Fruit fly (Drosophila melanogaster) whole organism, embryonic: ENCODE data around the gene CG7329.
A peak's percentile ranks its signal among the peaks of the same experiment; 100 is the strongest.

Source experiments
- Awh ChIP-seq: fragments of 200-800 bp; sonication (Bioruptor generic); IDR thresholded peaks from 2 replicates; pipeline ENCODE4, ENCODE4 v1.3.6; 2022; ENCODE audit warnings: missing biosample characterization, missing genetic modification characterization
- Bgb ChIP-seq: fragments of 200-800 bp; sonication (Bioruptor generic); IDR thresholded peaks from 2 replicates; pipeline ENCODE4 v1.3.6; 2022; ENCODE audit warnings: missing biosample characterization, missing genetic modification characterization; ENCODE audit not compliant: partially characterized antibody
- CG10209 ChIP-seq: fragments of 200-800 bp; sonication (Bioruptor generic); optimal IDR thresholded peaks from 3 replicates; lab custom pipeline; 2017; ENCODE audit warnings: missing biosample characterization, mild to moderate bottlenecking, missing genetic modification characterization, missing genetic modification reagents
- CG10959 ChIP-seq: fragments of 200-800 bp; sonication (Bioruptor generic); IDR thresholded peaks from 2 replicates; pipeline ENCODE4 v1.3.6; 2022; ENCODE audit warnings: missing biosample characterization, missing genetic modification characterization
- CG11504 ChIP-seq: fragments of 200-800 bp; sonication (Bioruptor generic); optimal IDR thresholded peaks from 3 replicates; lab custom pipeline; 2019; ENCODE audit warnings: missing biosample characterization, mild to moderate bottlenecking, missing genetic modification characterization, moderate library complexity
- CG12769 ChIP-seq: fragments of 200-800 bp; sonication (Bioruptor generic); optimal IDR thresholded peaks from 2 replicates; lab custom pipeline; 2019; ENCODE audit warnings: missing biosample characterization, mild to moderate bottlenecking, missing genetic modification characterization, moderate library complexity
- CG13775 ChIP-seq: fragments of 200-800 bp; sonication (Bioruptor generic); optimal IDR thresholded peaks from 3 replicates; lab custom pipeline; 2017; ENCODE audit warnings: missing biosample characterization, mild to moderate bottlenecking, missing genetic modification characterization
- CG13894 ChIP-seq: fragments of 200-800 bp; sonication (Bioruptor generic); optimal IDR thresholded peaks from 3 replicates; lab custom pipeline; 2018; ENCODE audit warnings: missing biosample characterization, mild to moderate bottlenecking, missing genetic modification characterization, moderate library complexity
- CG1529 ChIP-seq: fragments of 200-800 bp; sonication (Bioruptor generic); optimal IDR thresholded peaks from 3 replicates; lab custom pipeline; 2018; ENCODE audit warnings: missing biosample characterization, missing genetic modification characterization
- CG15514 ChIP-seq: fragments of 200-800 bp; sonication (Bioruptor generic); optimal IDR thresholded peaks from 3 replicates; lab custom pipeline; 2017; ENCODE audit warnings: missing biosample characterization, missing genetic modification characterization, mild to moderate bottlenecking, moderate library complexity, missing genetic modification reagents
- CG17328 ChIP-seq: fragments of 200-800 bp; sonication (Bioruptor generic); IDR thresholded peaks from 2 replicates; pipeline ENCODE4 v1.3.6; 2022; ENCODE audit warnings: missing biosample characterization, missing genetic modification characterization
- CG17568 ChIP-seq: fragments of 200-800 bp; sonication (Bioruptor generic); optimal IDR thresholded peaks from 2 replicates; lab custom pipeline; 2018; ENCODE audit warnings: missing biosample characterization, mild to moderate bottlenecking, missing genetic modification characterization, moderate library complexity
- CG3065 ChIP-seq: fragments of 200-800 bp; sonication (Bioruptor generic); optimal IDR thresholded peaks from 2 replicates; lab custom pipeline; 2016; ENCODE audit warnings: missing biosample characterization, missing genetic modification characterization
- CG32532 ChIP-seq: fragments of 200-800 bp; sonication (Bioruptor generic); IDR thresholded peaks from 2 replicates; pipeline ENCODE4 v1.3.6; 2022; ENCODE audit warnings: missing biosample characterization, missing genetic modification characterization
- CG8944 ChIP-seq: fragments of 200-800 bp; sonication (Bioruptor generic); optimal IDR thresholded peaks from 3 replicates; lab custom pipeline; 2016; ENCODE audit warnings: missing biosample characterization, missing genetic modification characterization
- CG9876 ChIP-seq: fragments of 200-800 bp; sonication (Bioruptor generic); optimal IDR thresholded peaks from 2 replicates; lab custom pipeline; 2016; ENCODE audit warnings: missing biosample characterization, missing genetic modification characterization
- Dad ChIP-seq: fragments of 200-800 bp; sonication (Bioruptor generic); optimal IDR thresholded peaks from 3 replicates; lab custom pipeline; 2016; ENCODE audit warnings: missing biosample characterization, missing genetic modification characterization
- Deaf1 ChIP-seq: fragments of 200-800 bp; optimal IDR thresholded peaks from 3 replicates; lab custom pipeline; 2019; ENCODE audit warnings: missing biosample characterization, mild to moderate bottlenecking, missing genetic modification characterization, moderate library complexity
- E2f1 ChIP-seq: fragments of 200-800 bp; sonication (Bioruptor generic); IDR thresholded peaks from 2 replicates; pipeline ENCODE4 v1.3.6; 2022; ENCODE audit warnings: missing biosample characterization, missing genetic modification characterization
- Elba2 ChIP-seq: fragments of 200-800 bp; sonication (Bioruptor generic); optimal IDR thresholded peaks from 3 replicates; lab custom pipeline; 2016; ENCODE audit warnings: missing biosample characterization, missing genetic modification characterization
- Ets65A ChIP-seq: fragments of 200-800 bp; sonication (Bioruptor generic); peaks from one replicate; lab custom pipeline; 2016; ENCODE audit warnings: missing biosample characterization, missing genetic modification characterization
- Hr51 ChIP-seq, 2 experiments: fragments of 200-800 bp; sonication (Bioruptor generic); optimal IDR thresholded peaks; 2 replicates in 1 of 2; 3 replicates in 1 of 2; lab custom pipeline; 2016 to 2018; ENCODE audit warnings: missing biosample characterization in 2 of 2, missing genetic modification characterization in 2 of 2, mild to moderate bottlenecking in 1 of 2, moderate library complexity in 1 of 2
- Mad ChIP-seq: fragments of 200-800 bp; sonication (Bioruptor generic); optimal IDR thresholded peaks from 2 replicates; lab custom pipeline; 2016; ENCODE audit warnings: missing biosample characterization, missing genetic modification characterization
- NC2α ChIP-seq: fragments of 200-800 bp; sonication (Bioruptor generic); optimal IDR thresholded peaks from 2 replicates; lab custom pipeline; 2016; ENCODE audit warnings: missing biosample characterization, missing genetic modification characterization
- Poxn ChIP-seq: fragments of 200-800 bp; sonication (Bioruptor generic); IDR thresholded peaks from 2 replicates; pipeline ENCODE4 v1.3.6; 2022; ENCODE audit warnings: missing biosample characterization, missing genetic modification characterization
- Sry-β ChIP-seq: fragments of 200-800 bp; sonication (Bioruptor generic); optimal IDR thresholded peaks from 2 replicates; lab custom pipeline; 2018; ENCODE audit warnings: missing biosample characterization, mild to moderate bottlenecking, missing genetic modification characterization, moderate library complexity
- abd-A ChIP-seq: fragments of 200-800 bp; sonication (Bioruptor generic); optimal IDR thresholded peaks from 3 replicates; lab custom pipeline; 2019; ENCODE audit warnings: missing biosample characterization, mild to moderate bottlenecking, missing genetic modification characterization, moderate library complexity
- az2 ChIP-seq: fragments of 200-800 bp; sonication (Bioruptor generic); optimal IDR thresholded peaks from 3 replicates; lab custom pipeline; 2016; ENCODE audit warnings: missing biosample characterization, missing genetic modification characterization
- crp ChIP-seq, 2 experiments: fragments of 200-800 bp; sonication (Bioruptor generic); optimal IDR thresholded peaks; 2 replicates in 1 of 2; 3 replicates in 1 of 2; lab custom pipeline; 2017; ENCODE audit warnings: missing biosample characterization in 2 of 2, missing genetic modification characterization in 2 of 2, mild to moderate bottlenecking in 1 of 2, moderate library complexity in 1 of 2
- ftz-f1 ChIP-seq: fragments of 200-800 bp; sonication (Bioruptor generic); optimal IDR thresholded peaks from 2 replicates; lab custom pipeline; 2016; ENCODE audit warnings: missing biosample characterization, missing genetic modification characterization
- gro ChIP-seq: fragments of 200-800 bp; sonication (Bioruptor generic); optimal IDR thresholded peaks from 2 replicates; lab custom pipeline; 2016; ENCODE audit warnings: missing biosample characterization, missing genetic modification characterization
- hth ChIP-seq: fragments of >200 bp; optimal IDR thresholded peaks from 2 replicates; lab custom pipeline; 2017; ENCODE audit warnings: inconsistent platforms
- kay ChIP-seq: fragments of 200-800 bp; sonication (Bioruptor generic); optimal IDR thresholded peaks from 2 replicates; lab custom pipeline; 2016; ENCODE audit warnings: missing biosample characterization, missing genetic modification characterization
- lov ChIP-seq, 2 experiments: fragments of 200-800 bp in 1 of 2; fragments of >200 bp in 1 of 2; sonication (Bioruptor generic) in 1 of 2; IDR thresholded peaks in 1 of 2; optimal IDR thresholded peaks in 1 of 2; 2 replicates in 1 of 2; 3 replicates in 1 of 2; pipeline versions ENCODE4 v1.3.6 to Lab custom; 2017 to 2022; ENCODE audit warnings: missing biosample characterization in 1 of 2, missing genetic modification characterization in 1 of 2
- mam ChIP-seq: fragments of 200-800 bp; sonication (Bioruptor generic); optimal IDR thresholded peaks from 3 replicates; lab custom pipeline; 2016; ENCODE audit warnings: missing biosample characterization, missing genetic modification characterization
- nom ChIP-seq: fragments of 200-800 bp; sonication (Bioruptor generic); optimal IDR thresholded peaks from 2 replicates; lab custom pipeline; 2017; ENCODE audit warnings: missing biosample characterization, missing genetic modification characterization, mild to moderate bottlenecking, moderate library complexity, missing genetic modification reagents
- pb ChIP-seq: fragments of 200-800 bp; sonication (Bioruptor generic); optimal IDR thresholded peaks from 3 replicates; lab custom pipeline; 2016; ENCODE audit warnings: missing biosample characterization, missing genetic modification characterization
- row ChIP-seq: fragments of 200-800 bp; sonication (Bioruptor generic); IDR thresholded peaks from 3 replicates; pipeline ENCODE4 v1.3.6; 2022; ENCODE audit warnings: missing biosample characterization, missing genetic modification characterization
- schlank ChIP-seq: fragments of 200-800 bp; sonication (Bioruptor generic); optimal IDR thresholded peaks from 2 replicates; lab custom pipeline; 2018; ENCODE audit warnings: missing biosample characterization, mild to moderate bottlenecking, missing genetic modification characterization
- sens-2 ChIP-seq: fragments of 200-800 bp; sonication (Bioruptor generic); IDR thresholded peaks from 2 replicates; pipeline ENCODE4 v1.3.6; 2022; ENCODE audit warnings: missing biosample characterization, missing genetic modification characterization
- sqz ChIP-seq: fragments of 200-800 bp; sonication (Bioruptor generic); optimal IDR thresholded peaks from 3 replicates; lab custom pipeline; 2018; ENCODE audit warnings: missing biosample characterization, mild to moderate bottlenecking, missing genetic modification characterization
- tap ChIP-seq: fragments of 200-800 bp; optimal IDR thresholded peaks from 3 replicates; lab custom pipeline; 2019; ENCODE audit warnings: missing biosample characterization, mild to moderate bottlenecking, missing genetic modification characterization, moderate library complexity
- trem ChIP-seq: fragments of 200-800 bp; optimal IDR thresholded peaks from 3 replicates; lab custom pipeline; 2019; ENCODE audit warnings: missing biosample characterization, mild to moderate bottlenecking, missing genetic modification characterization, moderate library complexity
- vvl ChIP-seq: fragments of 200-800 bp; sonication (Bioruptor generic); IDR thresholded peaks from 2 replicates; pipeline ENCODE4 v1.3.6; 2022; ENCODE audit warnings: missing biosample characterization, missing genetic modification characterization
- wor ChIP-seq: fragments of 200-800 bp; sonication (Bioruptor generic); IDR thresholded peaks from 2 replicates; pipeline ENCODE4 v1.3.6; 2022; ENCODE audit warnings: missing biosample characterization, missing genetic modification characterization
- zfh1 ChIP-seq: fragments of 200-800 bp; sonication (Bioruptor generic); IDR thresholded peaks from 3 replicates; pipeline ENCODE4 v1.3.6; 2022; ENCODE audit warnings: missing biosample characterization, missing genetic modification characterization

The CG7329 gene

dm6 chr2L:10638371-10638770 is at the start of gene CG7329:
Gene CG7329, minus strand, starts transcription at chr2L:10638471.
- TF ChIP-seq CG9876 (GFP tag; lab: Kevin White, UChicago), result no peak
- TF ChIP-seq sens-2, result no peak
- TF ChIP-seq Mad (GFP tag; lab: Kevin White, UChicago), result no peak
- no peak for TF ChIP-seq CG1529 (GFP tag; lab: Kevin White, UChicago)
- no peak for TF ChIP-seq gro (GFP tag; lab: Kevin White, UChicago)
- peak; percentile 81 for TF ChIP-seq Ets65A
- no peak for TF ChIP-seq CG10959 (GFP tag; lab: Robert Waterston, UW)

- no peak for TF ChIP-seq sqz (GFP tag; lab: Kevin White, UChicago)
- peak; percentile 56 for TF ChIP-seq abd-A (tag; lab: Kevin White, UChicago)
- peak; percentile 61; the same call in 1 of the 2 replicates for TF ChIP-seq vvl
- TF ChIP-seq wor (GFP tag; lab: Robert Waterston, UW), result no peak
- no peak for TF ChIP-seq CG13775 (GFP tag; lab: Kevin White, UChicago)
Measured at dm6 chr2L:10687794-10688185, 49.5 kb upstream of the CG7329 start.

- TF ChIP-seq CG3065 (no peak), CG17568 (GFP tag; lab: Kevin White, UChicago) (no peak), lov (optimal IDR thresholded peaks at IDR 0.05; lab: Kevin White, UChicago) (no peak), lov (GFP tag; IDR thresholded peaks at IDR 0.05; lab: Robert Waterston, UW) (no peak), ftz-f1 (GFP tag; lab: Kevin White, UChicago) (no peak), row (GFP tag; lab: Robert Waterston, UW) (0 out of 3 replicates have a peak, but pooled peaks have one; percentile 19), abd-A (tag; lab: Kevin White, UChicago) (peak; percentile 71), tap (no peak), CG12769 (tag; lab: Kevin White, UChicago) (peak; percentile 71), Elba2 (no peak), crp (GFP tag; optimal IDR thresholded peaks at IDR 0.05; lab: Kevin White, UChicago) (no peak), Dad (no peak), trem (tag; lab: Kevin White, UChicago) (no peak), Sry-β (GFP tag; lab: Kevin White, UChicago) (peak; percentile 43), pb (GFP tag; lab: Kevin White, UChicago) (no peak), Deaf1 (no peak), CG8944 (GFP tag; lab: Kevin White, UChicago) (no peak), CG11504 (tag; lab: Kevin White, UChicago) (no peak), Poxn (GFP tag; lab: Robert Waterston, UW) (no peak), Bgb (GFP tag; lab: Robert Waterston, UW) (no peak), nom (no peak), zfh1 (GFP tag; lab: Robert Waterston, UW) (0 out of 3 replicates have a peak, but pooled peaks have one; percentile 2), Awh (peak; percentile 90), az2 (GFP tag; lab: Kevin White, UChicago) (no peak), E2f1 (GFP tag; lab: Robert Waterston, UW) (no peak), mam (GFP tag; lab: Kevin White, UChicago) (no peak), vvl (peak; percentile 21; the same call in 1 of the 2 replicates), gro (GFP tag; lab: Kevin White, UChicago) (no peak), CG17328 (GFP tag; lab: Robert Waterston, UW) (no peak), CG32532 (no peak), CG13894 (peak; percentile 72), CG15514 (GFP tag; lab: Kevin White, UChicago) (peak; percentile 95), kay (GFP tag; lab: Kevin White, UChicago) (no peak), CG10209 (GFP tag; lab: Kevin White, UChicago) (no peak), hth (no peak), schlank (tag; lab: Kevin White, UChicago) (no peak), Hr51 (GFP tag; optimal IDR thresholded peaks at IDR 0.05; lab: Kevin White, UChicago) (no peak), NC2α (GFP tag; lab: Kevin White, UChicago) (no peak)
Measured at dm6 chr2L:10687009-10687793, 48.9 kb upstream of the CG7329 start, which contains the start of gene CG7296. Gene CG7296, minus strand, starts transcription at chr2L:10687066.
